Fruit fly (Drosophila melanogaster) whole organism, adult: ENCODE results near the gene Srx.

Experiments used
- ovo ChIP-seq: fragments of 200-800 bp; sonication (Bioruptor generic); optimal IDR thresholded peaks from 2 replicates; lab custom pipeline; 2016; ENCODE audit warnings: missing biosample characterization, missing genetic modification characterization
- toe ChIP-seq: fragments of 200-800 bp; sonication (Bioruptor generic); optimal IDR thresholded peaks from 2 replicates; lab custom pipeline; 2016; ENCODE audit warnings: missing biosample characterization, missing genetic modification characterization

- TF ChIP-seq toe (GFP tag; lab: Kevin White, UChicago) (no peak), ovo (GFP tag; lab: Kevin White, UChicago) (no peak)
Observed at dm6 chrX:17836420-17836932, 20.3 kb upstream of the Srx start.
